Worm (Caenorhabditis elegans) whole organism, late embryonic: ENCODE measurements around the gene flp-26.

Experiments used
- F13H6.1 ChIP-seq: sonication (generic microtip); optimal IDR thresholded peaks from 2 replicates; lab custom pipeline; 2016; ENCODE audit warnings: missing genetic modification characterization, missing compliant biosample characterization
- ceh-48 ChIP-seq: sonication (generic microtip); optimal IDR thresholded peaks from 2 replicates; lab custom pipeline; 2016; ENCODE audit warnings: missing genetic modification characterization, inconsistent platforms, missing compliant biosample characterization
- nfya-1 ChIP-seq: sonication (generic microtip); optimal IDR thresholded peaks from 2 replicates; lab custom pipeline; 2017; ENCODE audit warnings: missing genetic modification characterization, mild to moderate bottlenecking, missing compliant biosample characterization, antibody characterized with exemption, moderate library complexity
- nhr-11 ChIP-seq: fragments of 150-350 bp; optimal IDR thresholded peaks from 2 replicates; lab custom pipeline; 2014; ENCODE audit warnings: missing biosample characterization, missing genetic modification characterization
- sdc-2 ChIP-seq: sonication (generic microtip); optimal IDR thresholded peaks from 2 replicates; lab custom pipeline; 2016; ENCODE audit warnings: missing genotype, missing genetic modification characterization, missing compliant biosample characterization
- unc-55 ChIP-seq: sonication (generic microtip); optimal IDR thresholded peaks from 2 replicates; lab custom pipeline; 2017; ENCODE audit warnings: missing biosample characterization, missing genetic modification reagents, missing genetic modification characterization

DNA sequence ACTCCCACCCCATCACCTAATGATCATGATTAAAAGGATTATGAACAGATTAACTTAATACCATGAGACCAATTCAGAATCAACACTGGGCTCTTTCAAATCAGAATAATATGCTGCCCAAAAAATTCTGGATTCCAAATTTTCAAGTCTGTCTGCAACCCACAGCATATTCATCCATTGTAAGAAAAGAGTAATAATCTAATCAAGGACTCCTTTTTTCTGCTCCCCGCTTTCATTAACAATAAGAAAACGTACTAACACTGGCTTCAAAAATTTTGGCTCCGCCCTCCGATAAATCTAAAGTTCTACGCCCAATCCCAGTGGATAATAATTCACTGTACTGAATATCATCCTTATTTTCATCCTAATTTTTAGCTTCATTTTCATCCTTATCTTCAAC, 40.7 kb upstream of the flp-26 start:
- TF ChIP-seq sdc-2 (no peak), F13H6.1 (tag; lab: Kevin White, UChicago) (no peak), nhr-11 (tag; lab: Kevin White, UChicago) (no peak), unc-55 (no peak), ceh-48 (no peak), nfya-1 (no peak)
